Fruit fly (Drosophila melanogaster): Measurements from ENCODE around the gene Blos2.

Gene Blos2

dm6 chr3L:11061200-11061599 is at the start of gene Blos2, which contains the start of gene CG6321 (continued):
- TF ChIP-seq CG6854 (GFP tag; optimal IDR thresholded peaks at IDR 0.05) (peak; percentile 80), CG8089 (GFP tag; optimal IDR thresholded peaks at IDR 0.05) (no peak), Six4 (GFP tag; optimal IDR thresholded peaks at IDR 0.05) (peak; percentile 29), so (GFP tag; IDR thresholded peaks at IDR 0.05) (peak; percentile 53; the same call in 1 of the 3 replicates), CG12155 (GFP tag; optimal IDR thresholded peaks at IDR 0.05) (peak; percentile 64), dpn (GFP tag; optimal IDR thresholded peaks at IDR 0.05) (peak; percentile 69 to 77), D19B (GFP tag; optimal IDR thresholded peaks at IDR 0.05) (peak; percentile 98), CG17612 (GFP tag; IDR thresholded peaks at IDR 0.05) (0 out of 2 replicates have a peak, but pooled peaks have one; percentile 34), ap (GFP tag; IDR thresholded peaks at IDR 0.05) (peak; percentile 23; the same call in 1 of the 2 replicates), Atf-2 (GFP tag; optimal IDR thresholded peaks at IDR 0.05) (peak; percentile 11), CG7786 (GFP tag; optimal IDR thresholded peaks at IDR 0.05) (peak; percentile 13), twi (tag; optimal IDR thresholded peaks at IDR 0.05) (peak; percentile 51), YL-1 (GFP tag; optimal IDR thresholded peaks at IDR 0.05) (peak; percentile 21), ewg (GFP tag; optimal IDR thresholded peaks at IDR 0.05) (peak; percentile 35), Fer1 (GFP tag; optimal IDR thresholded peaks at IDR 0.05) (peak; percentile 87), CG17802 (tag; optimal IDR thresholded peaks at IDR 0.05) (no peak), Bgb (GFP tag; IDR thresholded peaks at IDR 0.05; ENCODE audit: partially characterized antibody) (no peak), CG6683 (GFP tag; optimal IDR thresholded peaks at IDR 0.05) (peak; percentile 50), cg (GFP tag; optimal IDR thresholded peaks at IDR 0.05) (no peak), CG12391 (tag; optimal IDR thresholded peaks at IDR 0.05) (peak; percentile 88), Doc3 (GFP tag; IDR thresholded peaks at IDR 0.05; ENCODE audit: partially characterized antibody) (no peak), Dfd (GFP tag; optimal IDR thresholded peaks at IDR 0.05) (no peak), ara (GFP tag; IDR thresholded peaks at IDR 0.05) (0 out of 2 replicates have a peak, but pooled peaks have one; percentile 34), wdn (GFP tag; IDR thresholded peaks at IDR 0.05) (no peak), CG3726 (GFP tag; IDR thresholded peaks at IDR 0.05) (no peak), CG2202 (tag; optimal IDR thresholded peaks at IDR 0.05) (peak; percentile 32), CG10209 (GFP tag; optimal IDR thresholded peaks at IDR 0.05) (peak; percentile 70)

DNA sequence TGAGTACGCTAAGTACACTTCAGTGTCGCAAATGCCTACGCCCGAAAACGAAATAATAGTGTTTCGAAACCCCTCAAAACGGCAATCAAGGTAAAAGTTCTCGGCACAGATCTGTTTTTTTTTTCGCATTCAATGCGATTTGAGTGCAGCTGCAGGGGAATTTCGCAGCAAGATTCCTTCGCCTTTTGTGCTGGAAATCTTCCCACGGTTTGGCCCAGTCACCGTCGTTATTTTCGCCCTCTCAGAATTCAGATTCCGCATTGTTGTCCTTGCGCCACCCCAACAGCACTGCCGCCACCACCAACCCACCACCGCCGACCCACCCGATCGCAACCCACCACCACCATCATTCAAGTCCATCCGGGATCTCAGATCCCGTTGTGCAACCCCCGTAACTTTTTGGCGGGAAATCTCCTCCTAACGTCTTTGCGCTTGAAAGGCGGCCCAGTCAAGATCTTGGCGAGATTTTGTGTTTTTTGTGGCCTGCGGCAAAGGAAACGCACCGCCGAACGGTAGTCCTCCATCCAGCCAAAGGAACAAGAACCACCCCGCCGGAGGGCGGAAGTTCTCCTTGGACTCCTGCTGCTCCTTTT is 49.7 kb upstream of the Blos2 start:
- TF ChIP-seq bbx (GFP tag; IDR thresholded peaks at IDR 0.05; ENCODE audit: partially characterized antibody): peak; percentile 94
- no peak for TF ChIP-seq CG4282 (GFP tag; optimal IDR thresholded peaks at IDR 0.05)
- no peak for TF ChIP-seq Sox100B (GFP tag; optimal IDR thresholded peaks at IDR 0.05)
- TF ChIP-seq HLH4C (GFP tag; IDR thresholded peaks at IDR 0.05; ENCODE audit: partially characterized antibody): peak; percentile 53; the same call in 2 of the 3 replicates
- TF ChIP-seq esg (GFP tag; conservative IDR thresholded peaks at IDR 0.05): no peak
- no peak for TF ChIP-seq peb (GFP tag; IDR thresholded peaks at IDR 0.05)
- TF ChIP-seq CG2678 (tag; optimal IDR thresholded peaks at IDR 0.05): no peak
- TF ChIP-seq pita (GFP tag; optimal IDR thresholded peaks at IDR 0.05): no peak
- peak; percentile 69 for TF ChIP-seq ato (GFP tag; IDR thresholded peaks at IDR 0.05; ENCODE audit: partially characterized antibody)
- no peak for TF ChIP-seq trh (GFP tag; optimal IDR thresholded peaks at IDR 0.05)
- TF ChIP-seq CG14860 (GFP tag; IDR thresholded peaks at IDR 0.05; ENCODE audit: partially characterized antibody): peak; percentile 73
- no peak for TF ChIP-seq croc (GFP tag; conservative IDR thresholded peaks at IDR 0.05)
- TF ChIP-seq CG4820 (GFP tag; optimal IDR thresholded peaks at IDR 0.05): no peak
- no peak for TF ChIP-seq HmgD (GFP tag; optimal IDR thresholded peaks at IDR 0.05)
- no peak for TF ChIP-seq rib (GFP tag; IDR thresholded peaks at IDR 0.05)
- no peak for TF ChIP-seq kni (GFP tag; optimal IDR thresholded peaks at IDR 0.05)
- no peak for TF ChIP-seq CG6765 (GFP tag; optimal IDR thresholded peaks at IDR 0.05)
- TF ChIP-seq zfh2 (GFP tag; optimal IDR thresholded peaks at IDR 0.05): no peak
- TF ChIP-seq CG7372 (GFP tag; IDR thresholded peaks at IDR 0.05): no peak
- TF ChIP-seq CG31388 (GFP tag; optimal IDR thresholded peaks at IDR 0.05): no peak
- no peak for TF ChIP-seq CG10147 (GFP tag; optimal IDR thresholded peaks at IDR 0.05)
- TF ChIP-seq tll (GFP tag; optimal IDR thresholded peaks at IDR 0.05): no peak
- no peak for TF ChIP-seq CG17612 (GFP tag; IDR thresholded peaks at IDR 0.05)
- TF ChIP-seq nerfin-1 (tag; optimal IDR thresholded peaks at IDR 0.05): peak; percentile 100
